Worm (Caenorhabditis elegans) whole organism, young adult: ENCODE data around the gene Y116A8B.1.
A peak's percentile ranks its signal among the peaks of the same experiment; 100 is the strongest.

Experiments
- Y56A3A.18 ChIP-seq: fragments of 200-800 bp; sonication (Bioruptor generic); IDR thresholded peaks from 2 replicates; pipeline ENCODE4 v1.3.6; 2022; ENCODE audit warnings: missing genetic modification reagents, missing genetic modification characterization, missing compliant biosample characterization
- egrh-3 ChIP-seq: fragments of 200-800 bp; sonication (Bioruptor generic); IDR thresholded peaks from 2 replicates; pipeline ENCODE4 v1.3.6; 2022; ENCODE audit warnings: missing genetic modification reagents, missing genetic modification characterization, missing compliant biosample characterization
- hlh-26 ChIP-seq: fragments of 200-800 bp; sonication (Bioruptor generic); conservative IDR thresholded peaks from 2 replicates; pipeline ENCODE4 v1.3.6; 2022; ENCODE audit warnings: missing genetic modification reagents, missing genetic modification characterization, missing compliant biosample characterization
- nhr-90 ChIP-seq: sonication (generic microtip); optimal IDR thresholded peaks from 2 replicates; lab custom pipeline; 2016; ENCODE audit warnings: missing genotype, mild to moderate bottlenecking, missing genetic modification characterization, missing compliant biosample characterization

DNA sequence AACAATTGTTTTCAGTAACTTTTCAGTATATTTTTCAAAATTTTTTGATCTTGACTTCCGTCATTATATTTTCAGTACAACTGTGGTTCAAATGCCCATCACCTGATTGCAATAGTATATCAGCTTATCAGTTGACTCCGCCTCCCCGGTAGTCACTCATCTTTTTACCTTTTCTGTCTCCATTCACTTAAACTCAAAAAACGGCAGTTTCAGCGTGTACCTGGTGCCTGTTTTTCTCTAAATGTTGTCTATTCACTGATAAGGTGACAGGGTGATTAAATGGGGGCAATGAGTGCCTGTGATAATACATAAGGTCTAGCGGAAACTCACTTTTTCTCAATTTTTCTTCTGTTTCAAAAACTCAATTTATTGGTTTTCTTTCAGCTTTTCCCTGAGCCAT is 29.1 kb downstream of the Y116A8B.1 start, which contains the start of gene ZK550.2:
- TF ChIP-seq hlh-26 (GFP tag; lab: Robert Waterston, UW) (no peak), nhr-90 (peak; percentile 40), Y56A3A.18 (GFP tag; lab: Robert Waterston, UW) (0 out of 2 replicates have a peak, but pooled peaks have one; percentile 78), egrh-3 (GFP tag; lab: Robert Waterston, UW) (no peak)
